Worm (Caenorhabditis elegans): ENCODE data around the gene C08H9.18.
"Not testable (repeated sequence)": the region's sequence is repeated elsewhere in the genome, so short reads cannot be mapped to it uniquely, and the experiment has no call there.

C08H9.18 gene

ce11 chrII:9872961-9873360 lies 10.9 kb upstream of the C08H9.18 start, which contains the start of gene chil-8:
Gene chil-8, minus strand, starts transcription at chrII:9873061.
- no peak for TF ChIP-seq nhr-12 (tag; optimal IDR thresholded peaks at IDR 0.05)
- no peak for TF ChIP-seq unc-120 (tag; optimal IDR thresholded peaks at IDR 0.05; ENCODE audit: poor library complexity, severe bottlenecking)
- TF ChIP-seq ztf-11 (tag; optimal IDR thresholded peaks at IDR 0.05), result no peak
- TF ChIP-seq drap-1 (GFP tag; optimal IDR thresholded peaks at IDR 0.05), result no peak
- no peak for TF ChIP-seq M03D4.4 (tag; optimal IDR thresholded peaks at IDR 0.05)
- no peak for TF ChIP-seq lsy-2 (tag; optimal IDR thresholded peaks at IDR 0.05)
- TF ChIP-seq blmp-1 (tag; optimal IDR thresholded peaks at IDR 0.05), result no peak
- TF ChIP-seq nhr-28 (tag; optimal IDR thresholded peaks at IDR 0.05), result no peak
- TF ChIP-seq unc-62 (GFP tag; optimal IDR thresholded peaks at IDR 0.05), result no peak
- TF ChIP-seq elt-1 (tag; optimal IDR thresholded peaks at IDR 0.05; ENCODE audit: borderline replicate concordance, insufficient read depth), result no peak
- TF ChIP-seq elt-3 (tag; optimal IDR thresholded peaks at IDR 0.05), result no peak
- no peak for TF ChIP-seq snpc-4 (tag; optimal IDR thresholded peaks at IDR 0.05)
- no peak for TF ChIP-seq mep-1 (tag; optimal IDR thresholded peaks at IDR 0.05)
- TF ChIP-seq ceh-43 (GFP tag; optimal IDR thresholded peaks at IDR 0.05), result no peak
- TF ChIP-seq nhr-237 (tag; optimal IDR thresholded peaks at IDR 0.05), result no peak
- TF ChIP-seq bed-3 (GFP tag; optimal IDR thresholded peaks at IDR 0.05), result no peak
- no peak for TF ChIP-seq ceh-83 (GFP tag; optimal IDR thresholded peaks at IDR 0.05)

ce11 chrII:9871061-9871460 lies 9.0 kb upstream of the C08H9.18 start, which contains the start of gene chil-7:
Gene chil-7, minus strand, starts transcription at chrII:9871172.
- TF ChIP-seq nhr-76 (tag; optimal IDR thresholded peaks at IDR 0.05) (no peak), sem-2 (GFP tag; optimal IDR thresholded peaks at IDR 0.05) (no peak)

- TF ChIP-seq blmp-1 (tag; optimal IDR thresholded peaks at IDR 0.05) (no peak), ceh-83 (GFP tag; optimal IDR thresholded peaks at IDR 0.05) (no peak), elt-1 (tag; optimal IDR thresholded peaks at IDR 0.05; ENCODE audit: borderline replicate concordance, insufficient read depth) (no peak), nhr-76 (tag; optimal IDR thresholded peaks at IDR 0.05) (no peak), mab-5 (tag; optimal IDR thresholded peaks at IDR 0.05) (no peak), mls-2 (tag; optimal IDR thresholded peaks at IDR 0.05) (no peak), unc-39 (tag; optimal IDR thresholded peaks at IDR 0.05) (no peak), hlh-1 (tag; optimal IDR thresholded peaks at IDR 0.05) (no peak), unc-120 (tag; optimal IDR thresholded peaks at IDR 0.05; ENCODE audit: poor library complexity, severe bottlenecking) (no peak), bed-3 (GFP tag; optimal IDR thresholded peaks at IDR 0.05) (no peak), drap-1 (GFP tag; optimal IDR thresholded peaks at IDR 0.05) (no peak), unc-62 (GFP tag; optimal IDR thresholded peaks at IDR 0.05) (no peak), nhr-237 (tag; optimal IDR thresholded peaks at IDR 0.05) (no peak), ztf-11 (tag; optimal IDR thresholded peaks at IDR 0.05) (no peak), ham-2 (GFP tag; optimal IDR thresholded peaks at IDR 0.05) (no peak), snpc-4 (tag; optimal IDR thresholded peaks at IDR 0.05) (no peak), flh-1 (GFP tag; optimal IDR thresholded peaks at IDR 0.05) (no peak), M03D4.4 (tag; optimal IDR thresholded peaks at IDR 0.05) (no peak), zip-8 (tag; optimal IDR thresholded peaks at IDR 0.05) (no peak)
These were observed 6.7 kb upstream of the C08H9.18 start, which contains the start of gene old-1 for ce11 chrII:9868698-9869097. Gene old-1, minus strand, starts transcription at chrII:9868747.

- TF ChIP-seq unc-39 (tag; optimal IDR thresholded peaks at IDR 0.05), result no peak
- no peak for TF ChIP-seq sem-2 (GFP tag; optimal IDR thresholded peaks at IDR 0.05)
- no peak for TF ChIP-seq ham-2 (GFP tag; optimal IDR thresholded peaks at IDR 0.05)
- TF ChIP-seq pha-4 (tag; optimal IDR thresholded peaks at IDR 0.05), result no peak
- TF ChIP-seq mep-1 (tag; optimal IDR thresholded peaks at IDR 0.05), result no peak
- no peak for TF ChIP-seq cnd-1 (tag; optimal IDR thresholded peaks at IDR 0.05)
- no peak for TF ChIP-seq drap-1 (GFP tag; optimal IDR thresholded peaks at IDR 0.05)
- TF ChIP-seq blmp-1 (tag; optimal IDR thresholded peaks at IDR 0.05), result no peak
- no peak for TF ChIP-seq M03D4.4 (tag; optimal IDR thresholded peaks at IDR 0.05)
These were observed 6.2 kb upstream of the C08H9.18 start for ce11 chrII:9868207-9868606.

- TF ChIP-seq unc-62 (GFP tag; optimal IDR thresholded peaks at IDR 0.05); nhr-2 (tag; optimal IDR thresholded peaks at IDR 0.05); elt-1 (tag; optimal IDR thresholded peaks at IDR 0.05; ENCODE audit: borderline replicate concordance, insufficient read depth): not testable (repeated sequence)
These were observed 4.3 kb upstream of the C08H9.18 start, which contains the start of gene chil-1 for ce11 chrII:9866378-9866777. Gene chil-1, minus strand, starts transcription at chrII:9866478.

ce11 chrII:9861394-9861793 lies 653 bp downstream of the C08H9.18 start, which contains the start of gene chil-3:
Gene chil-3, minus strand, starts transcription at chrII:9861494.
- no peak for TF ChIP-seq ces-1 (GFP tag; optimal IDR thresholded peaks at IDR 0.05)
- no peak for TF ChIP-seq nhr-2 (tag; optimal IDR thresholded peaks at IDR 0.05)
- no peak for TF ChIP-seq nhr-76 (tag; optimal IDR thresholded peaks at IDR 0.05)
- no peak for TF ChIP-seq flh-1 (GFP tag; optimal IDR thresholded peaks at IDR 0.05)
- TF ChIP-seq mep-1 (tag; optimal IDR thresholded peaks at IDR 0.05), result no peak
- TF ChIP-seq drap-1 (GFP tag; optimal IDR thresholded peaks at IDR 0.05), result no peak
- no peak for TF ChIP-seq lin-13 (tag; optimal IDR thresholded peaks at IDR 0.05)
- no peak for TF ChIP-seq bed-3 (GFP tag; optimal IDR thresholded peaks at IDR 0.05)
